Worm (Caenorhabditis elegans) whole organism, L3 larva: ENCODE data around the gene rab-3.

Experiments
- ZK546.5 ChIP-seq: sonication (generic microtip); optimal IDR thresholded peaks from 2 replicates; lab custom pipeline; 2017; ENCODE audit warnings: missing biosample characterization, missing genetic modification characterization
- ama-1 ChIP-seq: fragments of 150-350 bp; optimal IDR thresholded peaks from 2 replicates; lab custom pipeline; 2018
- ceh-82 ChIP-seq: fragments of 150-350 bp; optimal IDR thresholded peaks from 2 replicates; lab custom pipeline; 2014; ENCODE audit warnings: missing biosample characterization, missing genetic modification characterization
- elt-1 ChIP-seq: fragments of 150-350 bp; optimal IDR thresholded peaks from 2 replicates; lab custom pipeline; 2014; ENCODE audit warnings: missing biosample characterization, missing genetic modification characterization
- elt-2 ChIP-seq: sonication (generic microtip); optimal IDR thresholded peaks from 2 replicates; lab custom pipeline; 2016; ENCODE audit warnings: missing genetic modification reagents, mild to moderate bottlenecking, missing genetic modification characterization, missing compliant biosample characterization
- fos-1 ChIP-seq: fragments of 150-350 bp; optimal IDR thresholded peaks from 2 replicates; lab custom pipeline; 2014; ENCODE audit warnings: missing biosample characterization, missing genetic modification characterization
- jun-1 ChIP-seq: fragments of 150-350 bp; optimal IDR thresholded peaks from 2 replicates; lab custom pipeline; 2014; ENCODE audit warnings: missing biosample characterization, missing genetic modification reagents, missing genetic modification characterization
- nhr-28 ChIP-seq: fragments of 150-350 bp; optimal IDR thresholded peaks from 2 replicates; lab custom pipeline; 2014; ENCODE audit warnings: missing biosample characterization, missing genetic modification characterization
- pha-4 ChIP-seq: fragments of 150-350 bp; optimal IDR thresholded peaks from 2 replicates; lab custom pipeline; 2014; ENCODE audit warnings: missing biosample characterization, missing genetic modification reagents, missing genetic modification characterization
- snpc-4 ChIP-seq: fragments of 150-350 bp; optimal IDR thresholded peaks from 2 replicates; lab custom pipeline; 2014; ENCODE audit warnings: missing biosample characterization, missing genetic modification characterization
- unc-39 ChIP-seq: sonication (generic microtip); optimal IDR thresholded peaks from 4 replicates; lab custom pipeline; 2017; ENCODE audit warnings: missing biosample characterization, missing genetic modification characterization
- unc-62 ChIP-seq: fragments of 150-350 bp; sonication (generic microtip); optimal IDR thresholded peaks from 4 replicates; lab custom pipeline; 2014; ENCODE audit warnings: missing biosample characterization, missing genetic modification reagents, missing genetic modification characterization
- ztf-4 ChIP-seq: fragments of 150-350 bp; optimal IDR thresholded peaks from 2 replicates; lab custom pipeline; 2014; ENCODE audit warnings: missing biosample characterization, missing genetic modification characterization

- TF ChIP-seq unc-39: no peak
- TF ChIP-seq ama-1 (lab: Kevin White, UChicago): no peak
- no peak for TF ChIP-seq jun-1 (tag; lab: Kevin White, UChicago)
- no peak for TF ChIP-seq ztf-4 (tag; lab: Kevin White, UChicago)
- TF ChIP-seq snpc-4 (tag; lab: Kevin White, UChicago): no peak
- TF ChIP-seq elt-1 (tag; lab: Kevin White, UChicago): no peak
- TF ChIP-seq ZK546.5 (tag; lab: Kevin White, UChicago): no peak
- TF ChIP-seq nhr-28 (tag; lab: Kevin White, UChicago): no peak
- TF ChIP-seq ceh-82 (tag; lab: Kevin White, UChicago): no peak
- TF ChIP-seq elt-2: no peak
- no peak for TF ChIP-seq fos-1 (tag; lab: Kevin White, UChicago)
- no peak for TF ChIP-seq pha-4
- TF ChIP-seq unc-62 (GFP tag; lab: Kevin White, UChicago): no peak
Measured at ce11 chrII:5774879-5775278, 47.2 kb upstream of the rab-3 start.
